Fruit fly (Drosophila melanogaster) whole organism, embryonic: ENCODE data around the gene cnir.
A peak's percentile ranks its signal among the peaks of the same experiment; 100 is the strongest.

Source experiments
- Bteb2 ChIP-seq: fragments of 200-800 bp; sonication (Bioruptor generic); optimal IDR thresholded peaks from 2 replicates; lab custom pipeline; 2016; ENCODE audit warnings: missing biosample characterization, missing genetic modification characterization
- CG11247 ChIP-seq: fragments of 200-800 bp; sonication (Bioruptor generic); IDR thresholded peaks from 2 replicates; pipeline ENCODE4 v1.3.6; 2022; ENCODE audit warnings: missing biosample characterization, missing genetic modification characterization
- CG14014 ChIP-seq: fragments of 200-800 bp; sonication (Bioruptor generic); IDR thresholded peaks from 2 replicates; pipeline ENCODE4 v1.3.6; 2022; ENCODE audit warnings: missing biosample characterization, missing genetic modification characterization
- CG1602 ChIP-seq: fragments of 200-800 bp; sonication (Bioruptor generic); optimal IDR thresholded peaks from 3 replicates; lab custom pipeline; 2016; ENCODE audit warnings: missing biosample characterization, missing genetic modification characterization
- CG2889 ChIP-seq: fragments of 200-800 bp; sonication (Bioruptor generic); IDR thresholded peaks from 3 replicates; pipeline ENCODE4 v1.3.6; 2022; ENCODE audit warnings: missing biosample characterization, missing genetic modification characterization
- CG32532 ChIP-seq: fragments of 200-800 bp; sonication (Bioruptor generic); IDR thresholded peaks from 2 replicates; pipeline ENCODE4 v1.3.6; 2022; ENCODE audit warnings: missing biosample characterization, missing genetic modification characterization
- CG34422 ChIP-seq: fragments of 200-800 bp; sonication (Bioruptor generic); IDR thresholded peaks from 3 replicates; pipeline ENCODE4 v1.3.6; 2022; ENCODE audit warnings: missing biosample characterization, missing genetic modification characterization
- CG3726 ChIP-seq: fragments of 200-800 bp; sonication (Bioruptor generic); IDR thresholded peaks from 3 replicates; pipeline ENCODE4, ENCODE4 v1.3.6; 2022; ENCODE audit warnings: missing biosample characterization, missing genetic modification characterization
- CG3847 ChIP-seq: fragments of 200-800 bp; sonication (Bioruptor generic); IDR thresholded peaks from 2 replicates; pipeline ENCODE4 v1.3.6; 2022; ENCODE audit warnings: missing biosample characterization, missing genetic modification characterization
- CG4424 ChIP-seq: fragments of 200-800 bp; sonication (Bioruptor generic); optimal IDR thresholded peaks from 3 replicates; lab custom pipeline; 2016; ENCODE audit warnings: missing biosample characterization, missing genetic modification characterization
- CG4707 ChIP-seq: fragments of 200-800 bp; sonication (Bioruptor generic); optimal IDR thresholded peaks from 2 replicates; lab custom pipeline; 2018; ENCODE audit warnings: missing biosample characterization, mild to moderate bottlenecking, missing genetic modification characterization, moderate library complexity
- CG6791 ChIP-seq: fragments of 200-800 bp; sonication (Bioruptor generic); IDR thresholded peaks from 3 replicates; pipeline ENCODE4 v1.3.6; 2022; ENCODE audit warnings: missing biosample characterization, missing genetic modification characterization; ENCODE audit not compliant: partially characterized antibody
- CG7271 ChIP-seq: fragments of 200-800 bp; sonication (Bioruptor generic); optimal IDR thresholded peaks from 2 replicates; lab custom pipeline; 2018; ENCODE audit warnings: missing biosample characterization, mild to moderate bottlenecking, missing genetic modification characterization, moderate library complexity
- CG7556 ChIP-seq: fragments of 200-800 bp; sonication (Bioruptor generic); optimal IDR thresholded peaks from 2 replicates; lab custom pipeline; 2017; ENCODE audit warnings: missing biosample characterization, mild to moderate bottlenecking, missing genetic modification characterization
- CG8290 ChIP-seq, 3 experiments: fragments of 200-800 bp; sonication (Bioruptor generic); optimal IDR thresholded peaks; 2 replicates each; lab custom pipeline; 2016 to 2019; ENCODE audit warnings: missing biosample characterization in 3 of 3, missing genetic modification characterization in 3 of 3, mild to moderate bottlenecking in 2 of 3, moderate library complexity in 1 of 3
- CG9727 ChIP-seq: fragments of 200-800 bp; sonication (Bioruptor generic); optimal IDR thresholded peaks from 3 replicates; lab custom pipeline; 2017; ENCODE audit warnings: missing biosample characterization, mild to moderate bottlenecking, missing genetic modification characterization
- CG9932 ChIP-seq: fragments of 200-800 bp; sonication (Bioruptor generic); IDR thresholded peaks from 2 replicates; pipeline ENCODE4 v1.3.6; 2022; ENCODE audit warnings: missing biosample characterization, missing genetic modification characterization
- Deaf1 ChIP-seq: fragments of 200-800 bp; optimal IDR thresholded peaks from 3 replicates; lab custom pipeline; 2019; ENCODE audit warnings: missing biosample characterization, mild to moderate bottlenecking, missing genetic modification characterization, moderate library complexity
- E2f1 ChIP-seq: fragments of 200-800 bp; sonication (Bioruptor generic); IDR thresholded peaks from 2 replicates; pipeline ENCODE4 v1.3.6; 2022; ENCODE audit warnings: missing biosample characterization, missing genetic modification characterization
- E2f2 ChIP-seq: fragments of 200-800 bp; sonication (Bioruptor generic); IDR thresholded peaks from 2 replicates; pipeline ENCODE4 v1.3.6; 2022; ENCODE audit warnings: missing biosample characterization, missing genetic modification characterization
- Fer3 ChIP-seq: fragments of 200-800 bp; sonication (Bioruptor generic); optimal IDR thresholded peaks from 2 replicates; lab custom pipeline; 2018; ENCODE audit warnings: missing biosample characterization, mild to moderate bottlenecking, missing genetic modification characterization, moderate library complexity
- HmgD ChIP-seq: fragments of 200-800 bp; sonication (Bioruptor generic); optimal IDR thresholded peaks from 3 replicates; lab custom pipeline; 2016; ENCODE audit warnings: missing biosample characterization, missing genetic modification characterization
- MTF-1 ChIP-seq: fragments of 200-800 bp; sonication (Bioruptor generic); optimal IDR thresholded peaks from 2 replicates; lab custom pipeline; 2018; ENCODE audit warnings: missing biosample characterization, mild to moderate bottlenecking, missing genetic modification characterization, borderline replicate concordance
- Neu2 ChIP-seq: fragments of 200-800 bp; sonication (Bioruptor generic); optimal IDR thresholded peaks from 3 replicates; lab custom pipeline; 2016; ENCODE audit warnings: missing biosample characterization, missing genetic modification characterization, borderline replicate concordance
- Nf-YB ChIP-seq: fragments of 200-800 bp; sonication (Bioruptor generic); optimal IDR thresholded peaks from 3 replicates; lab custom pipeline; 2019; ENCODE audit warnings: missing biosample characterization, mild to moderate bottlenecking, missing genetic modification characterization, moderate library complexity
- Poxn ChIP-seq: fragments of 200-800 bp; sonication (Bioruptor generic); IDR thresholded peaks from 2 replicates; pipeline ENCODE4 v1.3.6; 2022; ENCODE audit warnings: missing biosample characterization, missing genetic modification characterization
- Sin3A ChIP-seq: fragments of >200 bp; optimal IDR thresholded peaks from 2 replicates; lab custom pipeline; 2018
- amos ChIP-seq: fragments of 200-800 bp; sonication (Bioruptor generic); IDR thresholded peaks from 2 replicates; pipeline ENCODE4 v1.3.6; 2022; ENCODE audit warnings: missing biosample characterization, missing genetic modification characterization; ENCODE audit not compliant: partially characterized antibody
- ap ChIP-seq: fragments of 200-800 bp; sonication (Bioruptor generic); IDR thresholded peaks from 2 replicates; pipeline ENCODE4 v1.3.6; 2022; ENCODE audit warnings: missing biosample characterization, missing genetic modification characterization
- cad ChIP-seq: fragments of >200 bp; optimal IDR thresholded peaks from 2 replicates; lab custom pipeline; 2017; ENCODE audit warnings: missing biosample characterization, missing genetic modification characterization
- dan ChIP-seq: fragments of 200-800 bp; sonication (Bioruptor generic); IDR thresholded peaks from 2 replicates; pipeline ENCODE4 v1.3.6; 2022; ENCODE audit warnings: missing biosample characterization, missing genetic modification characterization
- dimm ChIP-seq: fragments of 200-800 bp; sonication (Bioruptor generic); IDR thresholded peaks from 2 replicates; pipeline ENCODE4 v1.3.6; 2022; ENCODE audit warnings: missing biosample characterization, missing genetic modification characterization
- dmrt99B ChIP-seq: fragments of 200-800 bp; sonication (Bioruptor generic); optimal IDR thresholded peaks from 2 replicates; lab custom pipeline; 2018; ENCODE audit warnings: missing biosample characterization, mild to moderate bottlenecking, missing genetic modification characterization, moderate library complexity
- eve ChIP-seq, 2 experiments: fragments of >200 bp; optimal IDR thresholded peaks; 2 replicates each; lab custom pipeline; 2017; ENCODE audit warnings: missing biosample characterization in 2 of 2, missing genetic modification characterization in 2 of 2
- fd3F ChIP-seq: fragments of 200-800 bp; sonication (Bioruptor generic); optimal IDR thresholded peaks from 2 replicates; lab custom pipeline; 2018; ENCODE audit warnings: missing biosample characterization, mild to moderate bottlenecking, missing genetic modification characterization, moderate library complexity
- h ChIP-seq: fragments of >200 bp; optimal IDR thresholded peaks from 2 replicates; lab custom pipeline; 2017
- jing ChIP-seq: fragments of 200-800 bp; sonication (Bioruptor generic); optimal IDR thresholded peaks from 2 replicates; lab custom pipeline; 2018; ENCODE audit warnings: missing biosample characterization, mild to moderate bottlenecking, missing genetic modification characterization
- lmd ChIP-seq: fragments of 200-800 bp; sonication (Bioruptor generic); IDR thresholded peaks from 2 replicates; pipeline ENCODE4 v1.3.6; 2022; ENCODE audit warnings: missing biosample characterization, missing genetic modification characterization
- oc ChIP-seq: fragments of 200-800 bp; sonication (Bioruptor generic); optimal IDR thresholded peaks from 2 replicates; lab custom pipeline; 2018; ENCODE audit warnings: missing biosample characterization, mild to moderate bottlenecking, missing genetic modification characterization, moderate library complexity
- pan ChIP-seq, 4 experiments: fragments of >200 bp in 3 of 4; fragments of 200-800 bp in 1 of 4; sonication (Bioruptor generic) in 1 of 4; optimal IDR thresholded peaks in 3 of 4; IDR thresholded peaks in 1 of 4; 2 replicates each; pipeline versions ENCODE4 v1.3.6 to Lab custom; 2017 to 2022; ENCODE audit warnings: missing biosample characterization in 2 of 4, missing genetic modification characterization in 2 of 4, mixed read lengths in 1 of 4
- pb ChIP-seq: fragments of 200-800 bp; sonication (Bioruptor generic); optimal IDR thresholded peaks from 3 replicates; lab custom pipeline; 2016; ENCODE audit warnings: missing biosample characterization, missing genetic modification characterization
- shn ChIP-seq: fragments of 200-800 bp; sonication (Bioruptor generic); optimal IDR thresholded peaks from 3 replicates; lab custom pipeline; 2016; ENCODE audit warnings: missing biosample characterization, missing genetic modification characterization
- sim ChIP-seq: fragments of 200-800 bp; sonication (Bioruptor generic); IDR thresholded peaks from 2 replicates; pipeline ENCODE4 v1.3.6; 2022; ENCODE audit warnings: missing biosample characterization, missing genetic modification characterization
- sisA ChIP-seq: fragments of 200-800 bp; sonication (Bioruptor generic); IDR thresholded peaks from 2 replicates; pipeline ENCODE4 v1.3.6; 2022; ENCODE audit warnings: missing biosample characterization, missing genetic modification characterization
- stc ChIP-seq: fragments of 200-800 bp; sonication (Bioruptor generic); IDR thresholded peaks from 2 replicates; pipeline ENCODE4 v1.3.6; 2022; ENCODE audit warnings: missing biosample characterization, missing genetic modification characterization
- tin ChIP-seq: fragments of 200-800 bp; sonication (Bioruptor generic); optimal IDR thresholded peaks from 3 replicates; lab custom pipeline; 2016; ENCODE audit warnings: missing biosample characterization, missing genetic modification characterization
- tna ChIP-seq: fragments of 200-800 bp; sonication (Bioruptor generic); IDR thresholded peaks from 2 replicates; pipeline ENCODE4 v1.3.6; 2022; ENCODE audit warnings: missing biosample characterization, missing genetic modification characterization; ENCODE audit not compliant: partially characterized antibody
- tup ChIP-seq: fragments of 200-800 bp; sonication (Bioruptor generic); optimal IDR thresholded peaks from 2 replicates; lab custom pipeline; 2016; ENCODE audit warnings: missing biosample characterization, mild to moderate bottlenecking, missing genetic modification characterization, moderate library complexity
- twi ChIP-seq: fragments of 200-800 bp; optimal IDR thresholded peaks from 2 replicates; lab custom pipeline; 2019; ENCODE audit warnings: missing biosample characterization, mild to moderate bottlenecking, missing genetic modification characterization, moderate library complexity
- tx ChIP-seq: fragments of 200-800 bp; sonication (Bioruptor generic); optimal IDR thresholded peaks from 2 replicates; lab custom pipeline; 2016; ENCODE audit warnings: missing biosample characterization, missing genetic modification characterization
- vnd ChIP-seq: fragments of 200-800 bp; sonication (Bioruptor generic); IDR thresholded peaks from 3 replicates; pipeline ENCODE4 v1.3.6; 2022; ENCODE audit warnings: missing biosample characterization, missing genetic modification characterization; ENCODE audit not compliant: partially characterized antibody
- zen ChIP-seq: fragments of 200-800 bp; sonication (Bioruptor generic); optimal IDR thresholded peaks from 3 replicates; lab custom pipeline; 2018; ENCODE audit warnings: missing biosample characterization, mild to moderate bottlenecking, missing genetic modification characterization, moderate library complexity

Gene cnir

dm6 chr2L:3083510-3083909 is 43.9 kb upstream of the cnir start (continued):
- TF ChIP-seq pan (optimal IDR thresholded peaks at IDR 0.05; lab: Kevin White, UChicago) (no peak), pan (GFP tag; optimal IDR thresholded peaks at IDR 0.05 in 1 of 2, IDR thresholded peaks at IDR 0.05 in 1 of 2) (peak in 1 of 2 experiments; percentile 29), zen (tag; lab: Kevin White, UChicago) (peak; percentile 83), CG3726 (no peak), sisA (GFP tag; lab: Robert Waterston, UW) (0 out of 2 replicates have a peak, but pooled peaks have one; percentile 17), oc (no peak), Poxn (no peak), dmrt99B (tag; lab: Kevin White, UChicago) (no peak), CG7271 (tag; lab: Kevin White, UChicago) (no peak), dimm (GFP tag; lab: Robert Waterston, UW) (no peak), lmd (0 out of 2 replicates have a peak, but pooled peaks have one; percentile 10), MTF-1 (GFP tag; lab: Kevin White, UChicago) (no peak), fd3F (GFP tag; lab: Kevin White, UChicago) (no peak), CG34422 (GFP tag; lab: Robert Waterston, UW) (no peak), amos (no peak), E2f1 (no peak), ap (GFP tag; lab: Robert Waterston, UW) (no peak), Fer3 (no peak), Deaf1 (tag; lab: Kevin White, UChicago) (peak; percentile 62), h (lab: Kevin White, UChicago) (no peak), CG3847 (0 out of 2 replicates have a peak, but pooled peaks have one; percentile 22), dan (GFP tag; lab: Robert Waterston, UW) (no peak), CG4424 (GFP tag; lab: Kevin White, UChicago) (no peak), HmgD (no peak), twi (tag; lab: Kevin White, UChicago) (peak; percentile 81), Nf-YB (GFP tag; lab: Kevin White, UChicago) (no peak), CG1602 (GFP tag; lab: Kevin White, UChicago) (no peak), Bteb2 (GFP tag; lab: Kevin White, UChicago) (no peak), CG9932 (GFP tag; lab: Robert Waterston, UW) (no peak), tup (GFP tag; lab: Kevin White, UChicago) (no peak), CG11247 (GFP tag; lab: Robert Waterston, UW) (no peak), jing (no peak), tx (GFP tag; lab: Kevin White, UChicago) (no peak), CG6791 (GFP tag; lab: Robert Waterston, UW) (no peak), CG8290 (GFP tag; optimal IDR thresholded peaks at IDR 0.05; lab: Kevin White, UChicago) (no peak), CG8290 (tag; optimal IDR thresholded peaks at IDR 0.05; lab: Kevin White, UChicago) (no peak), CG32532 (GFP tag; lab: Robert Waterston, UW) (no peak), stc (GFP tag; lab: Robert Waterston, UW) (no peak), cad (peak; percentile 26), Sin3A (lab: Kevin White, UChicago) (no peak), CG4707 (peak; percentile 40), CG14014 (GFP tag; lab: Robert Waterston, UW) (no peak), CG9727 (GFP tag; lab: Kevin White, UChicago) (no peak), Neu2 (GFP tag; lab: Kevin White, UChicago) (no peak), pb (GFP tag; lab: Kevin White, UChicago) (no peak), E2f2 (GFP tag; lab: Robert Waterston, UW) (0 out of 2 replicates have a peak, but pooled peaks have one; percentile 17), tna (GFP tag; lab: Robert Waterston, UW) (no peak), vnd (GFP tag; lab: Robert Waterston, UW) (no peak), sim (GFP tag; lab: Robert Waterston, UW) (no peak), eve (GFP tag; optimal IDR thresholded peaks at IDR 0.05; lab: Kevin White, UChicago) (no peak), CG7556 (no peak), shn (GFP tag; lab: Kevin White, UChicago) (no peak), CG2889 (GFP tag; lab: Robert Waterston, UW) (no peak), tin (GFP tag; lab: Kevin White, UChicago) (no peak)
